Worm (Caenorhabditis elegans) whole organism, L1 larva: Measurements from ENCODE around the gene cka-1.

Experiments used
- alr-1 ChIP-seq: fragments of 200-800 bp; sonication (Bioruptor generic); optimal IDR thresholded peaks from 2 replicates; lab custom pipeline; 2018; ENCODE audit warnings: borderline replicate concordance, mild to moderate bottlenecking, missing genetic modification characterization, missing compliant biosample characterization
- ceh-82 ChIP-seq, 3 experiments: fragments of 150-350 bp in 1 of 3; sonication (generic microtip) in 2 of 3; optimal IDR thresholded peaks; 2 replicates each; lab custom pipeline; 2014 to 2017; ENCODE audit warnings: missing biosample characterization in 3 of 3, missing genetic modification characterization in 3 of 3
- elt-3 ChIP-seq, 6 experiments: fragments of 150-350 bp in 1 of 6; sonication (generic microtip); optimal IDR thresholded peaks; 2 replicates each; lab custom pipeline; 2017 to 2018; ENCODE audit warnings: missing biosample characterization in 6 of 6, missing genetic modification characterization in 6 of 6, inconsistent platforms in 1 of 6
- fos-1 ChIP-seq: fragments of 150-350 bp; optimal IDR thresholded peaks from 2 replicates; lab custom pipeline; 2014; ENCODE audit warnings: missing biosample characterization, missing genetic modification characterization
- lin-15B ChIP-seq: fragments of 150-350 bp; sonication (generic microtip); optimal IDR thresholded peaks from 3 replicates; lab custom pipeline; 2014; ENCODE audit warnings: missing biosample characterization, missing genetic modification characterization
- mep-1 ChIP-seq: fragments of 150-350 bp; optimal IDR thresholded peaks from 2 replicates; lab custom pipeline; 2014; ENCODE audit warnings: missing biosample characterization, missing genetic modification characterization
- nhr-12 ChIP-seq: sonication (generic microtip); optimal IDR thresholded peaks from 2 replicates; lab custom pipeline; 2017; ENCODE audit warnings: missing biosample characterization, missing genetic modification characterization
- nhr-28 ChIP-seq: fragments of 150-350 bp; optimal IDR thresholded peaks from 2 replicates; lab custom pipeline; 2014; ENCODE audit warnings: missing biosample characterization, missing genetic modification characterization
- skn-1 ChIP-seq: fragments of 150-350 bp; optimal IDR thresholded peaks from 2 replicates; lab custom pipeline; 2014; ENCODE audit warnings: missing biosample characterization, missing genetic modification characterization
- unc-62 ChIP-seq: fragments of 150-350 bp; optimal IDR thresholded peaks from 2 replicates; lab custom pipeline; 2014; ENCODE audit warnings: missing biosample characterization, missing genetic modification reagents, missing genetic modification characterization
- unc-86 ChIP-seq: sonication (generic microtip); optimal IDR thresholded peaks from 2 replicates; lab custom pipeline; 2016; ENCODE audit warnings: missing genetic modification characterization, missing compliant biosample characterization

ce11 chrIV:9697869-9698268 lies 39.6 kb downstream of the cka-1 start:
- TF ChIP-seq elt-3 (tag; optimal IDR thresholded peaks at IDR 0.05; lab: Kevin White, UChicago) (no peak), nhr-28 (tag; lab: Kevin White, UChicago) (no peak), lin-15B (tag; lab: Kevin White, UChicago) (no peak), skn-1 (tag; lab: Kevin White, UChicago) (no peak), alr-1 (tag; lab: Kevin White, UChicago) (no peak), unc-62 (no peak), ceh-82 (tag; optimal IDR thresholded peaks at IDR 0.05; lab: Kevin White, UChicago) (no peak), mep-1 (tag; lab: Kevin White, UChicago) (no peak), unc-86 (tag; lab: Kevin White, UChicago) (no peak), nhr-12 (tag; lab: Kevin White, UChicago) (no peak), fos-1 (tag; lab: Kevin White, UChicago) (no peak)
